Worm (Caenorhabditis elegans): ENCODE data around the gene T24C4.2.

Gene T24C4.2

DNA sequence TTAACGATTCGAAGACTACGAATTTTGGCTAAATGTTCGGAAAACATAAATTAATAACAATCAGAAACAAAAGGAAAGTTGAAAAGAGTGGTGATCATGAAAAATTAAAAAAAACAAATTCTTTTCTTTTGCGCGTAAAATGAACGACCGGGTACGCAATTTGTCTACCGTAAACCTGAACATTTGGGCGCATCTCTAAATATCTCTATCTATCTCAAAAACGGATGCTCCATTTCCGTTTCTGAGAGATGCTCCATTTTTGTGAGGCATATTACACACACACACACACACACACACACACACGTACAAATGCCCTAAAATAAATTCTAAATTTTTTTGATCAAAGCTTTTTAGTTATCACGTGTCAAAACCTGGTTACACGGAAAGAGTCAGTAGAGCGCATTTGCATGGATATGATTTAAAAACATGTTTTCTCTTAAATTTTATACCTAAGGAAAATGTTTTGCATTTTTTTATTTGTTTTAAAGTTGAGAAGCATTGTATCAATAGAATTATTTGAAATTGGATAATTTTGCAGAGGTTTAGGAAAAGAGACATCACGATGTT is 19.3 kb upstream of the T24C4.2 start (continued):
- TF ChIP-seq ama-1 (optimal IDR thresholded peaks at IDR 0.05) (no peak), ama-1 (GFP tag; optimal IDR thresholded peaks at IDR 0.05) (no peak)

DNA sequence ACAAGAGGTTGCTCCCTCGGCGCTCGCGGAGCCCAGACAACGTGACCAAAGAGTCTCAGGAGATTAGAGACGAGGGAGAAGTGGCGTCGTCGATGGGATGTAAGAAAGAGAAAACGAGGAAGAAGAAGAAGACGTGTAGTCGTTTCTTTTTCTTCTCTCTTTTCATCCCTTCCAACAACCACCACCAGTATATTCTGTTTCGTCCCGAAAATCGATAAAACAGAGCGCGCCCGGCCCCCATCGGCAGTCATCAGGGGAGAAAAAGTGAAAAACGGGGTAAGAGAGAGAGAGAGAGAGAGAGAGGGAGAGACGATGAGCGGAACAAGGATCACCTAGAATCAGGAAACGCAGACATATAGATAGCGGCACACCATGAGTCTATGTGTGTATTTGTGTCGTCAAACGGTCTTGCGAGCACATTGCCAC is 18.1 kb upstream of the T24C4.2 start:
- TF ChIP-seq ceh-27 (GFP tag; optimal IDR thresholded peaks at IDR 0.05) (peak; percentile 80), egl-18 (GFP tag; IDR thresholded peaks at IDR 0.05) (no peak), ztf-18 (tag; optimal IDR thresholded peaks at IDR 0.05) (no peak), snpc-1.3 (tag; optimal IDR thresholded peaks at IDR 0.05; ENCODE audit: insufficient read depth) (no peak), hmg-1.2 (GFP tag; IDR thresholded peaks at IDR 0.05) (peak; percentile 88), nfyb-1 (GFP tag; IDR thresholded peaks at IDR 0.05) (0 out of 2 replicates have a peak, but pooled peaks have one; percentile 53), madf-8 (GFP tag; conservative IDR thresholded peaks at IDR 0.05) (no peak), zfh-2 (GFP tag; conservative IDR thresholded peaks at IDR 0.05) (peak; percentile 93), snpc-4 (GFP tag; optimal IDR thresholded peaks at IDR 0.05) (peak; percentile 41), snpc-4 (tag; optimal IDR thresholded peaks at IDR 0.05) (peak in 2 of 4 experiments; percentile 34 to 43), ztf-3 (GFP tag; optimal IDR thresholded peaks at IDR 0.05) (no peak), madf-6 (GFP tag; IDR thresholded peaks at IDR 0.05) (no peak), let-526 (GFP tag; IDR thresholded peaks at IDR 0.05) (no peak), F57A8.1 (GFP tag; optimal IDR thresholded peaks at IDR 0.05) (no peak), ekl-4 (GFP tag; IDR thresholded peaks at IDR 0.05) (peak; percentile 57; the same call in 1 of the 2 replicates), unc-130 (GFP tag; optimal IDR thresholded peaks at IDR 0.05) (no peak), ceh-79 (tag; optimal IDR thresholded peaks at IDR 0.05) (no peak), pha-4 (tag; optimal IDR thresholded peaks at IDR 0.05) (no peak), rpc-1 (optimal IDR thresholded peaks at IDR 0.05) (no peak), rpc-1 (tag; optimal IDR thresholded peaks at IDR 0.05) (no peak), nfya-2 (GFP tag; IDR thresholded peaks at IDR 0.05) (no peak), efl-1 (GFP tag; optimal IDR thresholded peaks at IDR 0.05) (no peak), nhr-179 (tag; optimal IDR thresholded peaks at IDR 0.05) (no peak), B0261.1 (tag; optimal IDR thresholded peaks at IDR 0.05) (no peak), K12H6.12 (tag; optimal IDR thresholded peaks at IDR 0.05) (peak; percentile 77), T26A5.8 (tag; optimal IDR thresholded peaks at IDR 0.05) (no peak), F10E7.11 (tag; optimal IDR thresholded peaks at IDR 0.05) (no peak), F57C9.4 (tag; optimal IDR thresholded peaks at IDR 0.05) (no peak), mel-28 (tag; optimal IDR thresholded peaks at IDR 0.05; ENCODE audit: borderline replicate concordance) (no peak), attf-5 (GFP tag; optimal IDR thresholded peaks at IDR 0.05) (peak; percentile 83), bed-1 (GFP tag; IDR thresholded peaks at IDR 0.05) (no peak), nhr-80 (tag; optimal IDR thresholded peaks at IDR 0.05) (peak; percentile 75), mcd-1 (GFP tag; IDR thresholded peaks at IDR 0.05) (peak; percentile 71), lin-40 (tag; optimal IDR thresholded peaks at IDR 0.05) (peak; percentile 76), lin-54 (GFP tag; optimal IDR thresholded peaks at IDR 0.05) (peak; percentile 18), chd-7 (tag; optimal IDR thresholded peaks at IDR 0.05) (peak; percentile 45), rcor-1 (GFP tag; IDR thresholded peaks at IDR 0.05) (no peak), snpc-1.1 (tag; optimal IDR thresholded peaks at IDR 0.05; ENCODE audit: insufficient read depth) (no peak), cebp-1 (GFP tag; IDR thresholded peaks at IDR 0.05) (no peak), cebp-1 (tag; optimal IDR thresholded peaks at IDR 0.05) (peak; percentile 76), sea-2 (GFP tag; IDR thresholded peaks at IDR 0.05) (no peak), dox-1 (GFP tag; IDR thresholded peaks at IDR 0.05) (peak; percentile 59; the same call in 1 of the 2 replicates), Y53G8AR.9 (GFP tag; conservative IDR thresholded peaks at IDR 0.05) (0 out of 2 replicates have a peak, but pooled peaks have one; percentile 30), C06A6.2 (GFP tag; conservative IDR thresholded peaks at IDR 0.05) (no peak), lin-26 (GFP tag; IDR thresholded peaks at IDR 0.05) (peak; percentile 74; the same call in 1 of the 2 replicates), B0336.3 (GFP tag; IDR thresholded peaks at IDR 0.05) (peak; percentile 38; the same call in 1 of the 2 replicates)

Measured in whole organism, young adult.